Fruit fly (Drosophila melanogaster) whole organism, embryonic: Measurements from ENCODE around the gene Elo68alpha.

Experiments
- Abd-B ChIP-seq: fragments of 200-800 bp; sonication (Bioruptor generic); optimal IDR thresholded peaks from 2 replicates; lab custom pipeline; 2018; ENCODE audit warnings: missing biosample characterization, mild to moderate bottlenecking, missing genetic modification characterization, moderate library complexity
- Atf-2 ChIP-seq: fragments of 200-800 bp; sonication (Bioruptor generic); optimal IDR thresholded peaks from 2 replicates; lab custom pipeline; 2016; ENCODE audit warnings: missing biosample characterization, missing genetic modification characterization
- Bdp1 ChIP-seq: fragments of 200-800 bp; sonication (Bioruptor generic); optimal IDR thresholded peaks from 3 replicates; lab custom pipeline; 2016; ENCODE audit warnings: missing biosample characterization, missing genetic modification characterization
- CG10565 ChIP-seq: fragments of 200-800 bp; sonication (Bioruptor generic); optimal IDR thresholded peaks from 3 replicates; lab custom pipeline; 2016; ENCODE audit warnings: missing biosample characterization, mild to moderate bottlenecking, missing genetic modification characterization
- CG14667 ChIP-seq: fragments of 200-800 bp; sonication (Bioruptor generic); IDR thresholded peaks from 2 replicates; pipeline ENCODE4 v1.3.6; 2022; ENCODE audit warnings: missing biosample characterization, missing genetic modification characterization
- CG15011 ChIP-seq: fragments of 200-800 bp; sonication (Bioruptor generic); optimal IDR thresholded peaks from 3 replicates; lab custom pipeline; 2018; ENCODE audit warnings: missing biosample characterization, mild to moderate bottlenecking, missing genetic modification characterization
- CG17612 ChIP-seq: fragments of 200-800 bp; sonication (Bioruptor generic); IDR thresholded peaks from 2 replicates; pipeline ENCODE4 v1.3.6; 2022; ENCODE audit warnings: missing biosample characterization, missing genetic modification characterization
- CG2129 ChIP-seq: fragments of 200-800 bp; sonication (Bioruptor generic); IDR thresholded peaks from 2 replicates; pipeline ENCODE4 v1.3.6; 2022; ENCODE audit warnings: missing biosample characterization, missing genetic modification characterization; ENCODE audit not compliant: partially characterized antibody
- CG2875 ChIP-seq: fragments of 200-800 bp; sonication (Bioruptor generic); optimal IDR thresholded peaks from 2 replicates; lab custom pipeline; 2017; ENCODE audit warnings: missing biosample characterization, mild to moderate bottlenecking, missing genetic modification characterization, missing genetic modification reagents
- CG30431 ChIP-seq: fragments of 200-800 bp; sonication (Bioruptor generic); optimal IDR thresholded peaks from 2 replicates; lab custom pipeline; 2017; ENCODE audit warnings: missing biosample characterization, missing genetic modification characterization
- CG33557 ChIP-seq: fragments of 200-800 bp; sonication (Bioruptor generic); optimal IDR thresholded peaks from 2 replicates; lab custom pipeline; 2019; ENCODE audit warnings: missing biosample characterization, mild to moderate bottlenecking, missing genetic modification characterization, moderate library complexity
- CG3726 ChIP-seq: fragments of 200-800 bp; sonication (Bioruptor generic); IDR thresholded peaks from 3 replicates; pipeline ENCODE4, ENCODE4 v1.3.6; 2022; ENCODE audit warnings: missing biosample characterization, missing genetic modification characterization
- CG4282 ChIP-seq: fragments of 200-800 bp; sonication (Bioruptor generic); optimal IDR thresholded peaks from 2 replicates; lab custom pipeline; 2016; ENCODE audit warnings: missing biosample characterization, missing genetic modification characterization
- CG4707 ChIP-seq: fragments of 200-800 bp; sonication (Bioruptor generic); optimal IDR thresholded peaks from 2 replicates; lab custom pipeline; 2018; ENCODE audit warnings: missing biosample characterization, mild to moderate bottlenecking, missing genetic modification characterization, moderate library complexity
- CG4730 ChIP-seq: fragments of 200-800 bp; sonication (Bioruptor generic); IDR thresholded peaks from 2 replicates; pipeline ENCODE4 v1.3.6; 2022; ENCODE audit warnings: missing biosample characterization, missing genetic modification characterization
- CG8359 ChIP-seq: fragments of 200-800 bp; sonication (Bioruptor generic); optimal IDR thresholded peaks from 2 replicates; lab custom pipeline; 2017; ENCODE audit warnings: missing biosample characterization, mild to moderate bottlenecking, missing genetic modification characterization, borderline replicate concordance
- CG8924 ChIP-seq: fragments of 200-800 bp; optimal IDR thresholded peaks from 3 replicates; lab custom pipeline; 2019; ENCODE audit warnings: missing biosample characterization, mild to moderate bottlenecking, missing genetic modification characterization, moderate library complexity
- CG9609 ChIP-seq: fragments of 200-800 bp; sonication (Bioruptor generic); optimal IDR thresholded peaks from 3 replicates; lab custom pipeline; 2016; ENCODE audit warnings: missing biosample characterization, missing genetic modification characterization
- CoRest ChIP-seq: fragments of 200-800 bp; sonication (Bioruptor generic); optimal IDR thresholded peaks from 3 replicates; lab custom pipeline; 2018; ENCODE audit warnings: missing biosample characterization, mild to moderate bottlenecking, missing genetic modification characterization, moderate library complexity
- CrebB ChIP-seq: fragments of 200-800 bp; sonication (Bioruptor generic); optimal IDR thresholded peaks from 3 replicates; lab custom pipeline; 2018; ENCODE audit warnings: missing biosample characterization, mild to moderate bottlenecking, missing genetic modification characterization
- Dek ChIP-seq: fragments of 200-800 bp; sonication (Bioruptor generic); optimal IDR thresholded peaks from 3 replicates; lab custom pipeline; 2019; ENCODE audit warnings: missing biosample characterization, mild to moderate bottlenecking, missing genetic modification characterization, moderate library complexity
- Dfd ChIP-seq, 2 experiments: fragments of >200 bp; optimal IDR thresholded peaks; 2 replicates each; lab custom pipeline; 2017; ENCODE audit warnings: missing biosample characterization in 2 of 2, missing genetic modification characterization in 2 of 2
- H15 ChIP-seq: fragments of 200-800 bp; sonication (Bioruptor generic); IDR thresholded peaks from 3 replicates; pipeline ENCODE4 v1.3.6; 2022; ENCODE audit warnings: missing biosample characterization, missing genetic modification characterization
- HmgZ ChIP-seq: fragments of 200-800 bp; sonication (Bioruptor generic); optimal IDR thresholded peaks from 2 replicates; lab custom pipeline; 2018; ENCODE audit warnings: missing biosample characterization, mild to moderate bottlenecking, missing genetic modification characterization
- Hr39 ChIP-seq: fragments of >200 bp; optimal IDR thresholded peaks from 2 replicates; lab custom pipeline; 2017
- Jarid2 ChIP-seq: fragments of 200-800 bp; sonication (Bioruptor generic); optimal IDR thresholded peaks from 3 replicates; lab custom pipeline; 2017; ENCODE audit warnings: mild to moderate bottlenecking, missing biosample characterization, missing genetic modification reagents, missing genetic modification characterization
- NFAT ChIP-seq: fragments of 200-800 bp; sonication (Bioruptor generic); IDR thresholded peaks from 2 replicates; pipeline ENCODE4 v1.3.6; 2022; ENCODE audit warnings: missing biosample characterization, missing genetic modification characterization
- NK7.1 ChIP-seq: fragments of 200-800 bp; sonication (Bioruptor generic); optimal IDR thresholded peaks from 3 replicates; lab custom pipeline; 2016; ENCODE audit warnings: missing biosample characterization, missing genetic modification characterization
- Nf-YB ChIP-seq: fragments of 200-800 bp; sonication (Bioruptor generic); optimal IDR thresholded peaks from 3 replicates; lab custom pipeline; 2019; ENCODE audit warnings: missing biosample characterization, mild to moderate bottlenecking, missing genetic modification characterization, moderate library complexity
- Nf-YC ChIP-seq: fragments of 200-800 bp; optimal IDR thresholded peaks from 3 replicates; lab custom pipeline; 2019; ENCODE audit warnings: missing biosample characterization, mild to moderate bottlenecking, missing genetic modification characterization, moderate library complexity
- PHDP ChIP-seq: fragments of 200-800 bp; sonication (Bioruptor generic); optimal IDR thresholded peaks from 3 replicates; lab custom pipeline; 2018; ENCODE audit warnings: missing biosample characterization, mild to moderate bottlenecking, missing genetic modification characterization, moderate library complexity
- Spps ChIP-seq: fragments of 200-800 bp; sonication (Bioruptor generic); optimal IDR thresholded peaks from 2 replicates; lab custom pipeline; 2018; ENCODE audit warnings: missing biosample characterization, mild to moderate bottlenecking, missing genetic modification characterization
- Taf1 ChIP-seq: fragments of 200-800 bp; sonication (Bioruptor generic); IDR thresholded peaks from 2 replicates; pipeline ENCODE4 v1.3.6; 2022; ENCODE audit warnings: missing biosample characterization, missing genetic modification characterization
- Tbp ChIP-seq: fragments of >200 bp; optimal IDR thresholded peaks from 2 replicates; lab custom pipeline; 2018; ENCODE audit warnings: missing biosample characterization, missing genetic modification characterization
- Xbp1 ChIP-seq: fragments of 200-800 bp; sonication (Bioruptor generic); optimal IDR thresholded peaks from 3 replicates; lab custom pipeline; 2016; ENCODE audit warnings: missing biosample characterization, mild to moderate bottlenecking, missing genetic modification characterization
- ase ChIP-seq: fragments of 200-800 bp; sonication (Bioruptor generic); IDR thresholded peaks from 3 replicates; pipeline ENCODE4 v1.3.6; 2022; ENCODE audit warnings: missing biosample characterization, missing genetic modification characterization
- chif ChIP-seq, 2 experiments: fragments of 200-800 bp; sonication (Bioruptor generic); optimal IDR thresholded peaks; 3 replicates each; lab custom pipeline; 2016; ENCODE audit warnings: missing biosample characterization in 2 of 2, missing genetic modification characterization in 2 of 2
- chinmo ChIP-seq: fragments of 200-800 bp; sonication (Bioruptor generic); IDR thresholded peaks from 4 replicates; pipeline ENCODE4 v1.3.6; 2022; ENCODE audit warnings: missing biosample characterization, missing genetic modification characterization; ENCODE audit not compliant: partially characterized antibody
- ci ChIP-seq: fragments of 200-800 bp; sonication (Bioruptor generic); IDR thresholded peaks from 3 replicates; pipeline ENCODE4 v1.3.6; 2022; ENCODE audit warnings: missing biosample characterization, missing genetic modification characterization
- dm ChIP-seq: fragments of 200-800 bp; sonication (Bioruptor generic); optimal IDR thresholded peaks from 3 replicates; lab custom pipeline; 2016; ENCODE audit warnings: missing biosample characterization, missing genetic modification characterization
- her ChIP-seq: fragments of 200-800 bp; sonication (Bioruptor generic); optimal IDR thresholded peaks from 2 replicates; lab custom pipeline; 2016; ENCODE audit warnings: missing biosample characterization, missing genetic modification characterization
- hth ChIP-seq: fragments of >200 bp; optimal IDR thresholded peaks from 2 replicates; lab custom pipeline; 2017; ENCODE audit warnings: inconsistent platforms
- jing ChIP-seq: fragments of 200-800 bp; sonication (Bioruptor generic); optimal IDR thresholded peaks from 2 replicates; lab custom pipeline; 2018; ENCODE audit warnings: missing biosample characterization, mild to moderate bottlenecking, missing genetic modification characterization
- lmd ChIP-seq: fragments of 200-800 bp; sonication (Bioruptor generic); IDR thresholded peaks from 2 replicates; pipeline ENCODE4 v1.3.6; 2022; ENCODE audit warnings: missing biosample characterization, missing genetic modification characterization
- rib ChIP-seq: fragments of 200-800 bp; sonication (Bioruptor generic); IDR thresholded peaks from 2 replicates; pipeline ENCODE4 v1.3.6; 2022; ENCODE audit warnings: missing biosample characterization, missing genetic modification characterization
- sob ChIP-seq: fragments of 200-800 bp; sonication (Bioruptor generic); IDR thresholded peaks from 2 replicates; pipeline ENCODE4 v1.3.6; 2022; ENCODE audit warnings: missing biosample characterization, missing genetic modification characterization
- sr ChIP-seq: fragments of 200-800 bp; sonication (Bioruptor generic); IDR thresholded peaks from 3 replicates; pipeline ENCODE4 v1.3.6; 2022; ENCODE audit warnings: missing biosample characterization, missing genetic modification characterization
- tap ChIP-seq: fragments of 200-800 bp; optimal IDR thresholded peaks from 3 replicates; lab custom pipeline; 2019; ENCODE audit warnings: missing biosample characterization, mild to moderate bottlenecking, missing genetic modification characterization, moderate library complexity
- trem ChIP-seq: fragments of 200-800 bp; optimal IDR thresholded peaks from 3 replicates; lab custom pipeline; 2019; ENCODE audit warnings: missing biosample characterization, mild to moderate bottlenecking, missing genetic modification characterization, moderate library complexity
- ttk ChIP-seq: fragments of 200-800 bp; sonication (Bioruptor generic); IDR thresholded peaks from 2 replicates; pipeline ENCODE4 v2.1.2; 2022; ENCODE audit warnings: missing biosample characterization, missing genetic modification characterization
- zfh1 ChIP-seq: fragments of 200-800 bp; sonication (Bioruptor generic); IDR thresholded peaks from 3 replicates; pipeline ENCODE4 v1.3.6; 2022; ENCODE audit warnings: missing biosample characterization, missing genetic modification characterization

The Elo68alpha gene

dm6 chr3L:11091943-11092609, 10.8 kb downstream of the Elo68alpha start (continued):
- TF ChIP-seq Tbp (no peak), CG4282 (GFP tag; lab: Kevin White, UChicago) (no peak), CG10565 (GFP tag; lab: Kevin White, UChicago) (no peak), dm (GFP tag; lab: Kevin White, UChicago) (no peak), ci (peak; percentile 77; the same call in 2 of the 3 replicates), CG3726 (GFP tag; lab: Robert Waterston, UW) (no peak), H15 (GFP tag; lab: Robert Waterston, UW) (peak; percentile 37; the same call in 2 of the 3 replicates), rib (no peak), Dek (tag; lab: Kevin White, UChicago) (peak; percentile 2), CG30431 (GFP tag; lab: Kevin White, UChicago) (no peak), chinmo (GFP tag; lab: Robert Waterston, UW) (peak; percentile 94), ase (GFP tag; lab: Robert Waterston, UW) (no peak), CG17612 (no peak), CrebB (tag; lab: Kevin White, UChicago) (no peak), tap (tag; lab: Kevin White, UChicago) (no peak), CG8924 (tag; lab: Kevin White, UChicago) (no peak), CG4730 (GFP tag; lab: Robert Waterston, UW) (no peak), trem (tag; lab: Kevin White, UChicago) (peak; percentile 32), zfh1 (peak; percentile 66; the same call in 2 of the 3 replicates), Jarid2 (GFP tag; lab: Kevin White, UChicago) (no peak), CG33557 (GFP tag; lab: Kevin White, UChicago) (peak; percentile 22), CG8359 (no peak), PHDP (tag; lab: Kevin White, UChicago) (no peak), HmgZ (peak; percentile 42), hth (lab: Kevin White, UChicago) (no peak), jing (GFP tag; lab: Kevin White, UChicago) (no peak), Hr39 (lab: Kevin White, UChicago) (no peak), sob (GFP tag; lab: Robert Waterston, UW) (peak; percentile 78), CG4707 (GFP tag; lab: Kevin White, UChicago) (no peak), Abd-B (GFP tag; lab: Kevin White, UChicago) (peak; percentile 28), Atf-2 (peak; percentile 34), sr (GFP tag; lab: Robert Waterston, UW) (peak; percentile 96), Xbp1 (GFP tag; lab: Kevin White, UChicago) (peak; percentile 51), Taf1 (GFP tag; lab: Robert Waterston, UW) (0 out of 2 replicates have a peak, but pooled peaks have one; percentile 21), NK7.1 (GFP tag; lab: Kevin White, UChicago) (no peak), CoRest (tag; lab: Kevin White, UChicago) (no peak), CG2875 (GFP tag; lab: Kevin White, UChicago) (no peak), Nf-YC (tag; lab: Kevin White, UChicago) (peak; percentile 10), lmd (GFP tag; lab: Robert Waterston, UW) (peak; percentile 35), chif (GFP tag; optimal IDR thresholded peaks at IDR 0.05; lab: Kevin White, UChicago) (peak; percentile 13 to 47), Nf-YB (GFP tag; lab: Kevin White, UChicago) (peak; percentile 3), CG2129 (GFP tag; lab: Robert Waterston, UW) (no peak), CG15011 (GFP tag; lab: Kevin White, UChicago) (no peak), Dfd (GFP tag; optimal IDR thresholded peaks at IDR 0.05; lab: Kevin White, UChicago) (no peak), Bdp1 (GFP tag; lab: Kevin White, UChicago) (peak; percentile 50), Spps (tag; lab: Kevin White, UChicago) (no peak), CG9609 (GFP tag; lab: Kevin White, UChicago) (peak; percentile 22), her (GFP tag; lab: Kevin White, UChicago) (peak; percentile 61), NFAT (GFP tag; lab: Robert Waterston, UW) (no peak; the same call in 1 of the 2 replicates), ttk (GFP tag; lab: Robert Waterston, UW) (no peak), CG14667 (GFP tag; lab: Robert Waterston, UW) (no peak)
